Worm (Caenorhabditis elegans) whole organism, young adult: Measurements from ENCODE around the gene dnj-25.

Experiments
- C06A6.2 ChIP-seq: fragments of 200-800 bp; sonication (Bioruptor generic); conservative IDR thresholded peaks from 2 replicates; pipeline ENCODE4 v1.3.6; 2022; ENCODE audit warnings: missing genetic modification characterization, missing compliant biosample characterization
- T26A5.8 ChIP-seq: sonication (generic microtip); optimal IDR thresholded peaks from 2 replicates; lab custom pipeline; 2016; ENCODE audit warnings: missing genetic modification characterization, missing compliant biosample characterization
- ama-1 ChIP-seq, 3 experiments: fragments of 150-350 bp in 1 of 3; sonication (generic microtip) in 2 of 3; optimal IDR thresholded peaks; 2 replicates each; lab custom pipeline; 2014 to 2018; ENCODE audit warnings: missing biosample characterization in 2 of 3, missing genetic modification characterization in 2 of 3, missing genetic modification reagents in 2 of 3
- aptf-2 ChIP-seq: fragments of 200-800 bp; sonication (Bioruptor generic); conservative IDR thresholded peaks from 2 replicates; pipeline ENCODE4 v1.3.6; 2022; ENCODE audit warnings: missing genetic modification reagents, missing genetic modification characterization, missing compliant biosample characterization
- dpff-1 ChIP-seq: sonication (generic microtip); optimal IDR thresholded peaks from 2 replicates; lab custom pipeline; 2017; ENCODE audit warnings: mild to moderate bottlenecking, missing genetic modification characterization, missing compliant biosample characterization
- efl-1 ChIP-seq: fragments of 150-350 bp; optimal IDR thresholded peaks from 2 replicates; lab custom pipeline; 2014; ENCODE audit warnings: missing biosample characterization, missing genetic modification reagents, missing genetic modification characterization
- gei-17 ChIP-seq: fragments of 200-800 bp; sonication (Bioruptor generic); optimal IDR thresholded peaks from 2 replicates; lab custom pipeline; 2018; ENCODE audit warnings: mild to moderate bottlenecking, missing genetic modification characterization, missing compliant biosample characterization
- hmg-1.2 ChIP-seq: fragments of 200-800 bp; sonication (Bioruptor generic); IDR thresholded peaks from 2 replicates; pipeline ENCODE4 v1.3.6; 2022; ENCODE audit warnings: missing genetic modification reagents, missing genetic modification characterization, missing compliant biosample characterization
- madf-3 ChIP-seq: fragments of 200-800 bp; sonication (Bioruptor generic); IDR thresholded peaks from 2 replicates; pipeline ENCODE4 v1.3.6; 2022; ENCODE audit warnings: missing genetic modification reagents, missing genetic modification characterization, missing compliant biosample characterization
- nhr-80 ChIP-seq: sonication (generic microtip); optimal IDR thresholded peaks from 2 replicates; lab custom pipeline; 2016; ENCODE audit warnings: missing genetic modification characterization, missing compliant biosample characterization
- snpc-4 ChIP-seq, 5 experiments: fragments of 150-350 bp in 1 of 5; sonication (generic microtip) in 4 of 5; optimal IDR thresholded peaks; 2 replicates each; lab custom pipeline; 2014 to 2018; ENCODE audit warnings: missing genetic modification characterization in 5 of 5, missing biosample characterization in 3 of 5, antibody characterized with exemption in 2 of 5, mild to moderate bottlenecking in 2 of 5, missing compliant biosample characterization in 2 of 5, missing genotype in 2 of 5, moderate library complexity in 2 of 5, missing genetic modification reagents in 1 of 5

- TF ChIP-seq snpc-4 (GFP tag; optimal IDR thresholded peaks at IDR 0.05; lab: Kevin White, UChicago) (no peak), snpc-4 (tag; optimal IDR thresholded peaks at IDR 0.05; lab: Kevin White, UChicago) (no peak), T26A5.8 (tag; lab: Kevin White, UChicago) (no peak), hmg-1.2 (no peak), gei-17 (GFP tag; lab: Kevin White, UChicago) (no peak), dpff-1 (tag; lab: Kevin White, UChicago) (no peak), ama-1 (optimal IDR thresholded peaks at IDR 0.05; lab: Kevin White, UChicago) (no peak), ama-1 (GFP tag; optimal IDR thresholded peaks at IDR 0.05; lab: Kevin White, UChicago) (no peak), aptf-2 (GFP tag; lab: Robert Waterston, UW) (no peak), efl-1 (GFP tag; lab: Kevin White, UChicago) (no peak), C06A6.2 (GFP tag; lab: Robert Waterston, UW) (no peak), madf-3 (GFP tag; lab: Robert Waterston, UW) (no peak), nhr-80 (tag; lab: Kevin White, UChicago) (no peak)
These were observed 4.8 kb downstream of the dnj-25 start for ce11 chrV:20739387-20739786.
